Fruit fly (Drosophila melanogaster): Measurements from ENCODE around the gene Tom.

dm6 chr3L:14956288-14957032 is 12.7 kb upstream of the Tom start:
- TF ChIP-seq fkh (GFP tag; optimal IDR thresholded peaks at IDR 0.05) (peak; percentile 93), CG6163 (GFP tag; IDR thresholded peaks at IDR 0.05) (no peak), esn (GFP tag; optimal IDR thresholded peaks at IDR 0.05) (no peak), CG31627 (GFP tag; optimal IDR thresholded peaks at IDR 0.05) (no peak)

Data from whole organism, prepupa.